Fruit fly (Drosophila melanogaster) whole organism, embryonic: ENCODE measurements around the gene CG7943.

Experiments used
- Atf3 ChIP-seq: fragments of 200-800 bp; sonication (Bioruptor generic); optimal IDR thresholded peaks from 3 replicates; lab custom pipeline; 2016; ENCODE audit warnings: missing biosample characterization, missing genetic modification characterization
- Bgb ChIP-seq: fragments of 200-800 bp; sonication (Bioruptor generic); IDR thresholded peaks from 2 replicates; pipeline ENCODE4 v1.3.6; 2022; ENCODE audit warnings: missing biosample characterization, missing genetic modification characterization; ENCODE audit not compliant: partially characterized antibody
- CG10462 ChIP-seq: fragments of 200-800 bp; sonication (Bioruptor generic); optimal IDR thresholded peaks from 2 replicates; lab custom pipeline; 2016; ENCODE audit warnings: missing biosample characterization, missing genetic modification characterization
- CG11085 ChIP-seq: fragments of 200-800 bp; sonication (Bioruptor generic); IDR thresholded peaks from 2 replicates; pipeline ENCODE4 v1.3.6; 2022; ENCODE audit warnings: missing biosample characterization, missing genetic modification characterization
- CG12236 ChIP-seq: fragments of 200-800 bp; sonication (Bioruptor generic); optimal IDR thresholded peaks from 2 replicates; lab custom pipeline; 2016; ENCODE audit warnings: missing biosample characterization, missing genetic modification characterization
- CG13123 ChIP-seq: fragments of 200-800 bp; sonication (Bioruptor generic); optimal IDR thresholded peaks from 2 replicates; lab custom pipeline; 2016; ENCODE audit warnings: missing biosample characterization, missing genetic modification characterization
- CG13894 ChIP-seq: fragments of 200-800 bp; sonication (Bioruptor generic); optimal IDR thresholded peaks from 3 replicates; lab custom pipeline; 2018; ENCODE audit warnings: missing biosample characterization, mild to moderate bottlenecking, missing genetic modification characterization, moderate library complexity
- CG14050 ChIP-seq: fragments of 200-800 bp; sonication (Bioruptor generic); IDR thresholded peaks from 3 replicates; pipeline ENCODE4 v1.3.6; 2022; ENCODE audit warnings: missing biosample characterization, missing genetic modification characterization
- CG17361 ChIP-seq: fragments of 200-800 bp; sonication (Bioruptor generic); IDR thresholded peaks from 3 replicates; pipeline ENCODE4 v1.3.6; 2022; ENCODE audit warnings: missing biosample characterization, missing genetic modification characterization
- CG17385 ChIP-seq: fragments of 200-800 bp; sonication (Bioruptor generic); optimal IDR thresholded peaks from 3 replicates; lab custom pipeline; 2018; ENCODE audit warnings: missing biosample characterization, mild to moderate bottlenecking, missing genetic modification characterization
- CG17829 ChIP-seq: fragments of 200-800 bp; optimal IDR thresholded peaks from 2 replicates; lab custom pipeline; 2019; ENCODE audit warnings: missing biosample characterization, mild to moderate bottlenecking, missing genetic modification characterization, moderate library complexity
- CG2116 ChIP-seq: fragments of 200-800 bp; sonication (Bioruptor generic); optimal IDR thresholded peaks from 3 replicates; lab custom pipeline; 2018; ENCODE audit warnings: missing biosample characterization, mild to moderate bottlenecking, missing genetic modification characterization
- CG2889 ChIP-seq: fragments of 200-800 bp; sonication (Bioruptor generic); IDR thresholded peaks from 3 replicates; pipeline ENCODE4 v1.3.6; 2022; ENCODE audit warnings: missing biosample characterization, missing genetic modification characterization
- CG30020 ChIP-seq: fragments of 200-800 bp; optimal IDR thresholded peaks from 2 replicates; lab custom pipeline; 2019; ENCODE audit warnings: missing biosample characterization, mild to moderate bottlenecking, missing genetic modification characterization, moderate library complexity
- CG3407 ChIP-seq: fragments of 200-800 bp; sonication (Bioruptor generic); optimal IDR thresholded peaks from 2 replicates; lab custom pipeline; 2018; ENCODE audit warnings: missing biosample characterization, mild to moderate bottlenecking, missing genetic modification characterization
- CG43689 ChIP-seq: fragments of 200-800 bp; sonication (Bioruptor generic); IDR thresholded peaks from 2 replicates; pipeline ENCODE4 v1.3.6; 2022; ENCODE audit warnings: missing biosample characterization, missing genetic modification characterization
- CG4730 ChIP-seq: fragments of 200-800 bp; sonication (Bioruptor generic); IDR thresholded peaks from 2 replicates; pipeline ENCODE4 v1.3.6; 2022; ENCODE audit warnings: missing biosample characterization, missing genetic modification characterization
- CG5953 ChIP-seq: fragments of 200-800 bp; sonication (Bioruptor generic); IDR thresholded peaks from 2 replicates; pipeline ENCODE4 v1.3.6; 2022; ENCODE audit warnings: missing biosample characterization, missing genetic modification characterization
- CG6765 ChIP-seq: fragments of 200-800 bp; sonication (Bioruptor generic); optimal IDR thresholded peaks from 3 replicates; lab custom pipeline; 2017; ENCODE audit warnings: missing biosample characterization, mild to moderate bottlenecking, missing genetic modification characterization
- CG6813 ChIP-seq: fragments of 200-800 bp; sonication (Bioruptor generic); optimal IDR thresholded peaks from 2 replicates; lab custom pipeline; 2017; ENCODE audit warnings: missing biosample characterization, missing genetic modification characterization, mild to moderate bottlenecking, moderate library complexity, missing genetic modification reagents
- CG8924 ChIP-seq: fragments of 200-800 bp; optimal IDR thresholded peaks from 3 replicates; lab custom pipeline; 2019; ENCODE audit warnings: missing biosample characterization, mild to moderate bottlenecking, missing genetic modification characterization, moderate library complexity
- CG9727 ChIP-seq: fragments of 200-800 bp; sonication (Bioruptor generic); optimal IDR thresholded peaks from 3 replicates; lab custom pipeline; 2017; ENCODE audit warnings: missing biosample characterization, mild to moderate bottlenecking, missing genetic modification characterization
- Deaf1 ChIP-seq: fragments of 200-800 bp; optimal IDR thresholded peaks from 3 replicates; lab custom pipeline; 2019; ENCODE audit warnings: missing biosample characterization, mild to moderate bottlenecking, missing genetic modification characterization, moderate library complexity
- Ets65A ChIP-seq: fragments of 200-800 bp; sonication (Bioruptor generic); peaks from one replicate; lab custom pipeline; 2016; ENCODE audit warnings: missing biosample characterization, missing genetic modification characterization
- Ets97D ChIP-seq: fragments of 200-800 bp; sonication (Bioruptor generic); optimal IDR thresholded peaks from 3 replicates; lab custom pipeline; 2016; ENCODE audit warnings: missing biosample characterization, missing genetic modification characterization
- Gug ChIP-seq: fragments of 200-800 bp; sonication (Bioruptor generic); IDR thresholded peaks from 4 replicates; pipeline ENCODE4 v1.3.6; 2022; ENCODE audit warnings: missing biosample characterization, missing genetic modification characterization
- Kr ChIP-seq: fragments of 200-800 bp; sonication (Bioruptor generic); optimal IDR thresholded peaks from 2 replicates; lab custom pipeline; 2017; ENCODE audit warnings: missing biosample characterization, mild to moderate bottlenecking, missing genetic modification characterization
- MESR4 ChIP-seq: fragments of 200-800 bp; sonication (Bioruptor generic); optimal IDR thresholded peaks from 2 replicates; lab custom pipeline; 2018; ENCODE audit warnings: missing biosample characterization, mild to moderate bottlenecking, missing genetic modification characterization, moderate library complexity
- Mes4 ChIP-seq: fragments of 200-800 bp; sonication (Bioruptor generic); optimal IDR thresholded peaks from 2 replicates; lab custom pipeline; 2016; ENCODE audit warnings: missing biosample characterization, missing genetic modification characterization
- Optix ChIP-seq: fragments of 200-800 bp; sonication (Bioruptor generic); IDR thresholded peaks from 3 replicates; pipeline ENCODE4 v1.3.6; 2022; ENCODE audit warnings: missing biosample characterization, missing genetic modification characterization
- Ptx1 ChIP-seq: fragments of 200-800 bp; sonication (Bioruptor generic); IDR thresholded peaks from 2 replicates; pipeline ENCODE4 v1.3.6; 2022; ENCODE audit warnings: missing biosample characterization, missing genetic modification characterization
- Six4 ChIP-seq: fragments of 200-800 bp; sonication (Bioruptor generic); optimal IDR thresholded peaks from 2 replicates; lab custom pipeline; 2016; ENCODE audit warnings: missing biosample characterization, missing genetic modification characterization
- Sry-δ ChIP-seq: fragments of 200-800 bp; sonication (Bioruptor generic); optimal IDR thresholded peaks from 2 replicates; lab custom pipeline; 2016; ENCODE audit warnings: missing biosample characterization, missing genetic modification characterization
- Taf1 ChIP-seq: fragments of 200-800 bp; sonication (Bioruptor generic); IDR thresholded peaks from 2 replicates; pipeline ENCODE4 v1.3.6; 2022; ENCODE audit warnings: missing biosample characterization, missing genetic modification characterization
- btn ChIP-seq: fragments of 200-800 bp; sonication (Bioruptor generic); optimal IDR thresholded peaks from 2 replicates; lab custom pipeline; 2016; ENCODE audit warnings: missing biosample characterization, missing genetic modification characterization
- crp ChIP-seq, 2 experiments: fragments of 200-800 bp; sonication (Bioruptor generic); optimal IDR thresholded peaks; 2 replicates in 1 of 2; 3 replicates in 1 of 2; lab custom pipeline; 2017; ENCODE audit warnings: missing biosample characterization in 2 of 2, missing genetic modification characterization in 2 of 2, mild to moderate bottlenecking in 1 of 2, moderate library complexity in 1 of 2
- ems ChIP-seq: fragments of 200-800 bp; sonication (Bioruptor generic); optimal IDR thresholded peaks from 3 replicates; lab custom pipeline; 2016; ENCODE audit warnings: missing biosample characterization, missing genetic modification characterization
- inv ChIP-seq: fragments of 200-800 bp; sonication (Bioruptor generic); IDR thresholded peaks from 2 replicates; pipeline ENCODE4 v1.3.6; 2022; ENCODE audit warnings: missing biosample characterization, missing genetic modification characterization; ENCODE audit not compliant: partially characterized antibody
- kni ChIP-seq: fragments of 200-800 bp; sonication (Bioruptor generic); optimal IDR thresholded peaks from 3 replicates; lab custom pipeline; 2017; ENCODE audit warnings: mild to moderate bottlenecking, missing biosample characterization, missing genetic modification reagents, missing genetic modification characterization
- nau ChIP-seq: fragments of 200-800 bp; sonication (Bioruptor generic); optimal IDR thresholded peaks from 3 replicates; lab custom pipeline; 2017; ENCODE audit warnings: missing biosample characterization, mild to moderate bottlenecking, missing genetic modification characterization, missing genetic modification reagents
- peb ChIP-seq: fragments of 200-800 bp; sonication (Bioruptor generic); IDR thresholded peaks from 2 replicates; pipeline ENCODE4 v1.3.6; 2022; ENCODE audit warnings: missing biosample characterization, missing genetic modification characterization
- phol ChIP-seq: fragments of 200-800 bp; sonication (Bioruptor generic); optimal IDR thresholded peaks from 3 replicates; lab custom pipeline; 2018; ENCODE audit warnings: missing biosample characterization, mild to moderate bottlenecking, missing genetic modification characterization, moderate library complexity
- schlank ChIP-seq: fragments of 200-800 bp; sonication (Bioruptor generic); optimal IDR thresholded peaks from 2 replicates; lab custom pipeline; 2018; ENCODE audit warnings: missing biosample characterization, mild to moderate bottlenecking, missing genetic modification characterization
- sens ChIP-seq: fragments of 200-800 bp; sonication (Bioruptor generic); peaks from one replicate; lab custom pipeline; 2016; ENCODE audit warnings: missing biosample characterization, missing genetic modification characterization
- sens-2 ChIP-seq: fragments of 200-800 bp; sonication (Bioruptor generic); IDR thresholded peaks from 2 replicates; pipeline ENCODE4 v1.3.6; 2022; ENCODE audit warnings: missing biosample characterization, missing genetic modification characterization
- shn ChIP-seq: fragments of 200-800 bp; sonication (Bioruptor generic); optimal IDR thresholded peaks from 3 replicates; lab custom pipeline; 2016; ENCODE audit warnings: missing biosample characterization, missing genetic modification characterization
- slou ChIP-seq: fragments of 200-800 bp; sonication (Bioruptor generic); optimal IDR thresholded peaks from 3 replicates; lab custom pipeline; 2016; ENCODE audit warnings: missing biosample characterization, missing genetic modification characterization
- sob ChIP-seq: fragments of 200-800 bp; sonication (Bioruptor generic); IDR thresholded peaks from 2 replicates; pipeline ENCODE4 v1.3.6; 2022; ENCODE audit warnings: missing biosample characterization, missing genetic modification characterization
- stc ChIP-seq: fragments of 200-800 bp; sonication (Bioruptor generic); IDR thresholded peaks from 2 replicates; pipeline ENCODE4 v1.3.6; 2022; ENCODE audit warnings: missing biosample characterization, missing genetic modification characterization
- tin ChIP-seq: fragments of 200-800 bp; sonication (Bioruptor generic); optimal IDR thresholded peaks from 3 replicates; lab custom pipeline; 2016; ENCODE audit warnings: missing biosample characterization, missing genetic modification characterization
- usp ChIP-seq: fragments of >200 bp; optimal IDR thresholded peaks from 2 replicates; lab custom pipeline; 2017; ENCODE audit warnings: missing biosample characterization, missing genetic modification characterization
- wek ChIP-seq: fragments of 200-800 bp; sonication (Bioruptor generic); optimal IDR thresholded peaks from 3 replicates; lab custom pipeline; 2018; ENCODE audit warnings: missing biosample characterization, mild to moderate bottlenecking, missing genetic modification characterization, moderate library complexity
- zen ChIP-seq: fragments of 200-800 bp; sonication (Bioruptor generic); optimal IDR thresholded peaks from 3 replicates; lab custom pipeline; 2018; ENCODE audit warnings: missing biosample characterization, mild to moderate bottlenecking, missing genetic modification characterization, moderate library complexity

The CG7943 gene

DNA sequence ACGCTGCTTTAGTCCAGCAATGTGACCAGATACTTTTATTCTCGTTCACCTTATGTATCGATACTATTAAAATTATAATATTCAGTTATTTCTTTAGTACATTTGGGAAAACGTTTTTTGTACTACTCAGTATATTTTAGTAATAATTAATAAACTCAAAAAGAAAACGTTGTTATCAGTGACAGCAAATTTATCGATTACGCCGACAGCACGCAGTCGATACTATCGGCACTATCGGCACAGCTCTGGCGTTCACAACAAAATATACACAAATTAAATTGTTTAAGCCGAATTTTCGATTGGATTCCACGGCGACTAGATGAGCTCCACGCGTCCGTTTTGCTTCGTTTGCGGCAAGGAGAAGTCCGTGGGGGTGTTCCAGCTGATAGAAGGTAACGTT, 6.8 kb upstream of the CG7943 start, which contains the start of the genes janA, Sry-alpha and Sry-beta (continued):
- TF ChIP-seq CG13123 (GFP tag; lab: Kevin White, UChicago) (no peak), phol (tag; lab: Kevin White, UChicago) (peak; percentile 49), CG17361 (GFP tag; lab: Robert Waterston, UW) (no peak), sob (GFP tag; lab: Robert Waterston, UW) (peak; percentile 37; the same call in 1 of the 2 replicates), sens (GFP tag; lab: Kevin White, UChicago) (no peak), CG13894 (tag; lab: Kevin White, UChicago) (no peak), Atf3 (GFP tag; lab: Kevin White, UChicago) (no peak), btn (GFP tag; lab: Kevin White, UChicago) (no peak), sens-2 (GFP tag; lab: Robert Waterston, UW) (no peak), nau (GFP tag; lab: Kevin White, UChicago) (no peak), usp (GFP tag; lab: Kevin White, UChicago) (no peak), CG11085 (GFP tag; lab: Robert Waterston, UW) (no peak), tin (GFP tag; lab: Kevin White, UChicago) (no peak), schlank (tag; lab: Kevin White, UChicago) (no peak), kni (no peak), CG14050 (no peak), CG6813 (GFP tag; lab: Kevin White, UChicago) (no peak), CG30020 (peak; percentile 67), Kr (no peak), Six4 (GFP tag; lab: Kevin White, UChicago) (no peak), CG8924 (tag; lab: Kevin White, UChicago) (peak; percentile 64), peb (no peak), CG3407 (GFP tag; lab: Kevin White, UChicago) (no peak), wek (GFP tag; lab: Kevin White, UChicago) (no peak), Ets97D (GFP tag; lab: Kevin White, UChicago) (peak; percentile 44), Mes4 (GFP tag; lab: Kevin White, UChicago) (no peak), CG2889 (GFP tag; lab: Robert Waterston, UW) (no peak), CG12236 (GFP tag; lab: Kevin White, UChicago) (no peak), shn (GFP tag; lab: Kevin White, UChicago) (no peak), stc (GFP tag; lab: Robert Waterston, UW) (no peak), Optix (GFP tag; lab: Robert Waterston, UW) (no peak), CG10462 (GFP tag; lab: Kevin White, UChicago) (no peak), ems (GFP tag; lab: Kevin White, UChicago) (no peak), CG6765 (GFP tag; lab: Kevin White, UChicago) (no peak), CG4730 (GFP tag; lab: Robert Waterston, UW) (no peak), Bgb (GFP tag; lab: Robert Waterston, UW) (peak; percentile 99), CG43689 (no peak), Gug (GFP tag; lab: Robert Waterston, UW) (peak; percentile 51; the same call in 1 of the 4 replicates), Sry-δ (GFP tag; lab: Kevin White, UChicago) (peak; percentile 96), CG17385 (GFP tag; lab: Kevin White, UChicago) (no peak), CG2116 (GFP tag; lab: Kevin White, UChicago) (peak; percentile 86), slou (no peak), Taf1 (GFP tag; lab: Robert Waterston, UW) (no peak), CG9727 (GFP tag; lab: Kevin White, UChicago) (no peak), crp (GFP tag; optimal IDR thresholded peaks at IDR 0.05; lab: Kevin White, UChicago) (no peak), Ets65A (GFP tag; lab: Kevin White, UChicago) (peak; percentile 40), Deaf1 (no peak), zen (peak; percentile 35), CG5953 (GFP tag; lab: Robert Waterston, UW) (no peak), CG17829 (tag; lab: Kevin White, UChicago) (peak; percentile 63), MESR4 (peak; percentile 71), Ptx1 (GFP tag; lab: Robert Waterston, UW) (no peak), inv (peak; percentile 99)
